Fruit fly (Drosophila melanogaster) whole organism, embryonic: Measurements from ENCODE around the gene Hex-t2.

ENCODE experiments used
- Aef1 ChIP-seq: fragments of 200-800 bp; sonication (Bioruptor generic); IDR thresholded peaks from 3 replicates; pipeline ENCODE4 v1.3.6; 2022; ENCODE audit warnings: missing biosample characterization, missing genetic modification characterization
- Awh ChIP-seq: fragments of 200-800 bp; sonication (Bioruptor generic); IDR thresholded peaks from 2 replicates; pipeline ENCODE4, ENCODE4 v1.3.6; 2022; ENCODE audit warnings: missing biosample characterization, missing genetic modification characterization
- CG1024 ChIP-seq: fragments of 200-800 bp; sonication (Bioruptor generic); IDR thresholded peaks from 2 replicates; pipeline ENCODE4 v1.3.6; 2022; ENCODE audit warnings: missing biosample characterization, missing genetic modification characterization
- CG12236 ChIP-seq: fragments of 200-800 bp; sonication (Bioruptor generic); optimal IDR thresholded peaks from 2 replicates; lab custom pipeline; 2016; ENCODE audit warnings: missing biosample characterization, missing genetic modification characterization
- CG1233 ChIP-seq: fragments of 200-800 bp; sonication (Bioruptor generic); optimal IDR thresholded peaks from 4 replicates; lab custom pipeline; 2018; ENCODE audit warnings: missing biosample characterization, mild to moderate bottlenecking, missing genetic modification characterization
- CG12391 ChIP-seq: fragments of 200-800 bp; sonication (Bioruptor generic); optimal IDR thresholded peaks from 3 replicates; lab custom pipeline; 2018; ENCODE audit warnings: missing biosample characterization, mild to moderate bottlenecking, missing genetic modification characterization, moderate library complexity
- CG14014 ChIP-seq: fragments of 200-800 bp; sonication (Bioruptor generic); IDR thresholded peaks from 2 replicates; pipeline ENCODE4 v1.3.6; 2022; ENCODE audit warnings: missing biosample characterization, missing genetic modification characterization
- CG14050 ChIP-seq: fragments of 200-800 bp; sonication (Bioruptor generic); IDR thresholded peaks from 3 replicates; pipeline ENCODE4 v1.3.6; 2022; ENCODE audit warnings: missing biosample characterization, missing genetic modification characterization
- CG15011 ChIP-seq: fragments of 200-800 bp; sonication (Bioruptor generic); optimal IDR thresholded peaks from 3 replicates; lab custom pipeline; 2018; ENCODE audit warnings: missing biosample characterization, mild to moderate bottlenecking, missing genetic modification characterization
- CG15696 ChIP-seq: fragments of 200-800 bp; sonication (Bioruptor generic); optimal IDR thresholded peaks from 2 replicates; lab custom pipeline; 2019; ENCODE audit warnings: missing biosample characterization, mild to moderate bottlenecking, missing genetic modification characterization, moderate library complexity
- CG16813 ChIP-seq: fragments of 200-800 bp; sonication (Bioruptor generic); IDR thresholded peaks from 3 replicates; pipeline ENCODE4 v1.3.6; 2022; ENCODE audit warnings: missing biosample characterization, missing genetic modification characterization; ENCODE audit not compliant: partially characterized antibody
- CG17912 ChIP-seq: fragments of 200-800 bp; sonication (Bioruptor generic); optimal IDR thresholded peaks from 2 replicates; lab custom pipeline; 2018; ENCODE audit warnings: missing biosample characterization, mild to moderate bottlenecking, missing genetic modification characterization
- CG30431 ChIP-seq: fragments of 200-800 bp; sonication (Bioruptor generic); optimal IDR thresholded peaks from 2 replicates; lab custom pipeline; 2017; ENCODE audit warnings: missing biosample characterization, missing genetic modification characterization
- CG31441 ChIP-seq: fragments of 200-800 bp; sonication (Bioruptor generic); IDR thresholded peaks from 2 replicates; pipeline ENCODE4 v1.3.6; 2022; ENCODE audit warnings: missing biosample characterization, missing genetic modification characterization
- CG32767 ChIP-seq: fragments of 200-800 bp; sonication (Bioruptor generic); IDR thresholded peaks from 2 replicates; pipeline ENCODE4 v1.3.6; 2022; ENCODE audit warnings: missing biosample characterization, missing genetic modification characterization
- CG3281 ChIP-seq: fragments of 200-800 bp; sonication (Bioruptor generic); optimal IDR thresholded peaks from 3 replicates; lab custom pipeline; 2017; ENCODE audit warnings: missing biosample characterization, mild to moderate bottlenecking, missing genetic modification characterization
- CG34422 ChIP-seq: fragments of 200-800 bp; sonication (Bioruptor generic); IDR thresholded peaks from 3 replicates; pipeline ENCODE4 v1.3.6; 2022; ENCODE audit warnings: missing biosample characterization, missing genetic modification characterization
- CG42726 ChIP-seq: fragments of 200-800 bp; sonication (Bioruptor generic); IDR thresholded peaks from 2 replicates; pipeline ENCODE4 v1.3.6; 2022; ENCODE audit warnings: missing biosample characterization, missing genetic modification characterization; ENCODE audit not compliant: partially characterized antibody
- CG6254 ChIP-seq: fragments of 200-800 bp; sonication (Bioruptor generic); optimal IDR thresholded peaks from 3 replicates; lab custom pipeline; 2017; ENCODE audit warnings: mild to moderate bottlenecking, missing biosample characterization, missing genetic modification reagents, missing genetic modification characterization
- CG6683 ChIP-seq: fragments of 200-800 bp; sonication (Bioruptor generic); optimal IDR thresholded peaks from 2 replicates; lab custom pipeline; 2017; ENCODE audit warnings: missing biosample characterization, mild to moderate bottlenecking, missing genetic modification characterization, missing genetic modification reagents
- CG7271 ChIP-seq: fragments of 200-800 bp; sonication (Bioruptor generic); optimal IDR thresholded peaks from 2 replicates; lab custom pipeline; 2018; ENCODE audit warnings: missing biosample characterization, mild to moderate bottlenecking, missing genetic modification characterization, moderate library complexity
- CG8359 ChIP-seq: fragments of 200-800 bp; sonication (Bioruptor generic); optimal IDR thresholded peaks from 2 replicates; lab custom pipeline; 2017; ENCODE audit warnings: missing biosample characterization, mild to moderate bottlenecking, missing genetic modification characterization, borderline replicate concordance
- CG9876 ChIP-seq: fragments of 200-800 bp; sonication (Bioruptor generic); optimal IDR thresholded peaks from 2 replicates; lab custom pipeline; 2016; ENCODE audit warnings: missing biosample characterization, missing genetic modification characterization
- Deaf1 ChIP-seq: fragments of 200-800 bp; optimal IDR thresholded peaks from 3 replicates; lab custom pipeline; 2019; ENCODE audit warnings: missing biosample characterization, mild to moderate bottlenecking, missing genetic modification characterization, moderate library complexity
- Dfd ChIP-seq, 2 experiments: fragments of >200 bp; optimal IDR thresholded peaks; 2 replicates each; lab custom pipeline; 2017; ENCODE audit warnings: missing biosample characterization in 2 of 2, missing genetic modification characterization in 2 of 2
- Eip74EF ChIP-seq, 2 experiments: fragments of 200-800 bp in 1 of 2; fragments of >200 bp in 1 of 2; sonication (Bioruptor generic) in 1 of 2; optimal IDR thresholded peaks; 2 replicates each; lab custom pipeline; 2017 to 2019; ENCODE audit warnings: missing biosample characterization in 2 of 2, missing genetic modification characterization in 2 of 2, mild to moderate bottlenecking in 1 of 2, moderate library complexity in 1 of 2
- Ets65A ChIP-seq: fragments of 200-800 bp; sonication (Bioruptor generic); peaks from one replicate; lab custom pipeline; 2016; ENCODE audit warnings: missing biosample characterization, missing genetic modification characterization
- H15 ChIP-seq: fragments of 200-800 bp; sonication (Bioruptor generic); IDR thresholded peaks from 3 replicates; pipeline ENCODE4 v1.3.6; 2022; ENCODE audit warnings: missing biosample characterization, missing genetic modification characterization
- Nf-YA ChIP-seq: fragments of 200-800 bp; sonication (Bioruptor generic); IDR thresholded peaks from 2 replicates; pipeline ENCODE4 v1.3.6; 2022; ENCODE audit warnings: missing biosample characterization, missing genetic modification characterization
- Pdp1 ChIP-seq, 2 experiments: fragments of 200-800 bp; sonication (Bioruptor generic); optimal IDR thresholded peaks; 3 replicates each; lab custom pipeline; 2016; ENCODE audit warnings: missing biosample characterization in 2 of 2, missing genetic modification characterization in 2 of 2, mild to moderate bottlenecking in 1 of 2, moderate library complexity in 1 of 2
- Sry-δ ChIP-seq: fragments of 200-800 bp; sonication (Bioruptor generic); optimal IDR thresholded peaks from 2 replicates; lab custom pipeline; 2016; ENCODE audit warnings: missing biosample characterization, missing genetic modification characterization
- Xrp1 ChIP-seq: fragments of 200-800 bp; sonication (Bioruptor generic); IDR thresholded peaks from 2 replicates; pipeline ENCODE4 v1.3.6; 2022; ENCODE audit warnings: missing biosample characterization, missing genetic modification characterization
- ato ChIP-seq: fragments of 200-800 bp; sonication (Bioruptor generic); IDR thresholded peaks from 2 replicates; pipeline ENCODE4 v1.3.6; 2022; ENCODE audit warnings: missing biosample characterization, missing genetic modification characterization; ENCODE audit not compliant: partially characterized antibody
- bsh ChIP-seq, 2 experiments: fragments of 200-800 bp; sonication (Bioruptor generic); optimal IDR thresholded peaks; 2 replicates each; lab custom pipeline; 2017 to 2018; ENCODE audit warnings: mild to moderate bottlenecking in 2 of 2, missing biosample characterization in 2 of 2, missing genetic modification characterization in 2 of 2, moderate library complexity in 1 of 2
- dmrt99B ChIP-seq: fragments of 200-800 bp; sonication (Bioruptor generic); optimal IDR thresholded peaks from 2 replicates; lab custom pipeline; 2018; ENCODE audit warnings: missing biosample characterization, mild to moderate bottlenecking, missing genetic modification characterization, moderate library complexity
- fd102C ChIP-seq: fragments of 200-800 bp; sonication (Bioruptor generic); optimal IDR thresholded peaks from 2 replicates; lab custom pipeline; 2018; ENCODE audit warnings: missing biosample characterization, mild to moderate bottlenecking, missing genetic modification characterization, moderate library complexity
- ham ChIP-seq: fragments of 200-800 bp; sonication (Bioruptor generic); IDR thresholded peaks from 2 replicates; pipeline ENCODE4 v1.3.6; 2022; ENCODE audit warnings: missing biosample characterization, missing genetic modification characterization
- klu ChIP-seq: fragments of 200-800 bp; sonication (Bioruptor generic); IDR thresholded peaks from 2 replicates; pipeline ENCODE4 v1.3.6; 2022; ENCODE audit warnings: missing biosample characterization, missing genetic modification characterization
- maf-S ChIP-seq: fragments of 200-800 bp; sonication (Bioruptor generic); optimal IDR thresholded peaks from 2 replicates; lab custom pipeline; 2016; ENCODE audit warnings: missing biosample characterization, missing genetic modification characterization
- pan ChIP-seq, 4 experiments: fragments of >200 bp in 3 of 4; fragments of 200-800 bp in 1 of 4; sonication (Bioruptor generic) in 1 of 4; optimal IDR thresholded peaks in 3 of 4; IDR thresholded peaks in 1 of 4; 2 replicates each; pipeline versions ENCODE4 v1.3.6 to Lab custom; 2017 to 2022; ENCODE audit warnings: missing biosample characterization in 2 of 4, missing genetic modification characterization in 2 of 4, mixed read lengths in 1 of 4
- pzg ChIP-seq: fragments of 200-800 bp; sonication (Bioruptor generic); optimal IDR thresholded peaks from 3 replicates; lab custom pipeline; 2018; ENCODE audit warnings: missing biosample characterization, mild to moderate bottlenecking, missing genetic modification characterization, moderate library complexity
- ro ChIP-seq: fragments of 200-800 bp; sonication (Bioruptor generic); IDR thresholded peaks from 2 replicates; pipeline ENCODE4 v1.3.6; 2022; ENCODE audit warnings: missing biosample characterization, missing genetic modification characterization
- stwl ChIP-seq: fragments of 200-800 bp; sonication (Bioruptor generic); optimal IDR thresholded peaks from 3 replicates; lab custom pipeline; 2018; ENCODE audit warnings: missing biosample characterization, mild to moderate bottlenecking, missing genetic modification characterization, moderate library complexity
- tio ChIP-seq: fragments of 200-800 bp; sonication (Bioruptor generic); optimal IDR thresholded peaks from 2 replicates; lab custom pipeline; 2017; ENCODE audit warnings: missing biosample characterization, missing genetic modification characterization, inconsistent platforms
- trh ChIP-seq: fragments of 200-800 bp; sonication (Bioruptor generic); optimal IDR thresholded peaks from 2 replicates; lab custom pipeline; 2016; ENCODE audit warnings: missing biosample characterization, missing genetic modification characterization
- ttk ChIP-seq: fragments of 200-800 bp; sonication (Bioruptor generic); IDR thresholded peaks from 2 replicates; pipeline ENCODE4 v2.1.2; 2022; ENCODE audit warnings: missing biosample characterization, missing genetic modification characterization
- tup ChIP-seq: fragments of 200-800 bp; sonication (Bioruptor generic); optimal IDR thresholded peaks from 2 replicates; lab custom pipeline; 2016; ENCODE audit warnings: missing biosample characterization, mild to moderate bottlenecking, missing genetic modification characterization, moderate library complexity
- zf30C ChIP-seq: fragments of 200-800 bp; sonication (Bioruptor generic); optimal IDR thresholded peaks from 3 replicates; lab custom pipeline; 2018; ENCODE audit warnings: missing biosample characterization, mild to moderate bottlenecking, missing genetic modification characterization

The Hex-t2 gene

DNA sequence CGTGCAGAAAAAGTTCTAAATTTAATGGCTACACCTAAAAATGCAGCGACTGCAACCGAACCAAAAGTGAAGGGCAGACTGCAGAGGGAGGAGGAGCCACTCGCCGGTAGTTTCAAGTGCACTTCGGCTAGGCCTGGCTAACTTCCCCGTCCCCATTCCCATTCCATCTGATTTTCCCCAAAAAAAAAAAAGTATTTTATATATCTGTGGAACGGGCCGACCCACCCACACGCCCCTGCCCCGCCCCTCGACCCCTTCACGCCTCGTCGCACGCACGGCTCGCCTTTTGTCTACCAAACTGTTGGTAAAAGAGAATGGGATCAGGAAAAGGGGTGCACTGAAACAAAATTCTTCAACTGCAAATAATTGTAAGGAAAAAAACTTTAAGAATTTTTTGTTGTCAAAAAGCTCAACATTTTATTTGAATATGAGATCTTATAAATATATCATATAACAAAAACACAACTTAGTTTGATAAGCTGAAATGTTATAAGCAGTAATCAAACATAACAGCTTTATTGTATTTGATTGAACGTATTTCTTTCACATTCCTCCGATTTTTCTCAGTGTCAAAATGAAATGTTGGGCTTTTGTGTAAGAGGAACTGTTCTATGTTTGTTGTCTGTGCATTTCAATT, 6.5 kb upstream of the Hex-t2 start (continued):
- 0 out of 2 replicates have a peak, but pooled peaks have one; percentile 19 for TF ChIP-seq Nf-YA
- TF ChIP-seq Pdp1 (GFP tag; optimal IDR thresholded peaks at IDR 0.05; lab: Kevin White, UChicago): peak; percentile 6 to 11
- no peak; the same call in 2 of the 3 replicates for TF ChIP-seq Aef1
- TF ChIP-seq CG15696 (tag; lab: Kevin White, UChicago): peak; percentile 1
- no peak for TF ChIP-seq pan (optimal IDR thresholded peaks at IDR 0.05; lab: Kevin White, UChicago)
- TF ChIP-seq pan (GFP tag; optimal IDR thresholded peaks at IDR 0.05 in 1 of 2, IDR thresholded peaks at IDR 0.05 in 1 of 2): peak in 1 of 2 experiments; percentile 72
- peak; percentile 76 for TF ChIP-seq Xrp1 (GFP tag; lab: Robert Waterston, UW)
- no peak for TF ChIP-seq CG30431
- TF ChIP-seq klu (GFP tag; lab: Robert Waterston, UW): no peak
- peak; percentile 25 for TF ChIP-seq CG15011 (GFP tag; lab: Kevin White, UChicago)
- no peak for TF ChIP-seq CG14014
- peak; percentile 77 for TF ChIP-seq dmrt99B (tag; lab: Kevin White, UChicago)
- no peak for TF ChIP-seq Awh
- TF ChIP-seq H15 (GFP tag; lab: Robert Waterston, UW): 0 out of 3 replicates have a peak, but pooled peaks have one; percentile 22
- no peak for TF ChIP-seq CG42726
- no peak for TF ChIP-seq CG16813 (GFP tag; lab: Robert Waterston, UW)
- no peak for TF ChIP-seq zf30C
- no peak for TF ChIP-seq CG32767
- TF ChIP-seq ato (GFP tag; lab: Robert Waterston, UW): no peak
- TF ChIP-seq Ets65A (GFP tag; lab: Kevin White, UChicago): peak; percentile 57
- TF ChIP-seq CG12391: no peak
- no peak for TF ChIP-seq CG12236 (GFP tag; lab: Kevin White, UChicago)
- TF ChIP-seq CG3281 (GFP tag; lab: Kevin White, UChicago): peak; percentile 28
- TF ChIP-seq tio (GFP tag; lab: Kevin White, UChicago): peak; percentile 42
- TF ChIP-seq ham (GFP tag; lab: Robert Waterston, UW): no peak
- TF ChIP-seq CG1024 (GFP tag; lab: Robert Waterston, UW): no peak
- TF ChIP-seq CG1233 (GFP tag; lab: Kevin White, UChicago): peak; percentile 48
- TF ChIP-seq maf-S: no peak
- TF ChIP-seq CG31441 (GFP tag; lab: Robert Waterston, UW): peak; percentile 87
- peak; percentile 36 for TF ChIP-seq Deaf1
- peak; percentile 13; the same call in 1 of the 3 replicates for TF ChIP-seq CG14050 (GFP tag; lab: Robert Waterston, UW)
- no peak for TF ChIP-seq pzg
- no peak for TF ChIP-seq Sry-δ
- TF ChIP-seq stwl (tag; lab: Kevin White, UChicago): no peak
- no peak for TF ChIP-seq tup
- no peak for TF ChIP-seq fd102C (GFP tag; lab: Kevin White, UChicago)
- peak in 1 of 2 experiments; percentile 76 for TF ChIP-seq Eip74EF (GFP tag; optimal IDR thresholded peaks at IDR 0.05; lab: Kevin White, UChicago)
- TF ChIP-seq trh (GFP tag; lab: Kevin White, UChicago): no peak
- TF ChIP-seq CG34422: peak; percentile 46; the same call in 1 of the 3 replicates
- TF ChIP-seq ttk: 0 out of 2 replicates have a peak, but pooled peaks have one; percentile 36
- 0 out of 2 replicates have a peak, but pooled peaks have one; percentile 14 for TF ChIP-seq ro (GFP tag; lab: Robert Waterston, UW)
- peak in 1 of 2 experiments; percentile 61 for TF ChIP-seq bsh (GFP tag; optimal IDR thresholded peaks at IDR 0.05; lab: Kevin White, UChicago)
- TF ChIP-seq Dfd (GFP tag; optimal IDR thresholded peaks at IDR 0.05; lab: Kevin White, UChicago): no peak
- peak; percentile 40 for TF ChIP-seq CG8359 (GFP tag; lab: Kevin White, UChicago)
- no peak for TF ChIP-seq CG17912
- TF ChIP-seq CG6683 (GFP tag; lab: Kevin White, UChicago): no peak
- no peak for TF ChIP-seq CG9876
- no peak for TF ChIP-seq CG7271 (tag; lab: Kevin White, UChicago)
- peak; percentile 60 for TF ChIP-seq CG6254 (GFP tag; lab: Kevin White, UChicago)
